Worm (Caenorhabditis elegans) whole organism, L4 larva: Measurements from ENCODE around the gene F08F3.1.

Experiments used
- Y75B8A.6 ChIP-seq: fragments of 200-800 bp; sonication (Bioruptor generic); IDR thresholded peaks from 2 replicates; pipeline ENCODE4 v1.3.6; 2022; ENCODE audit warnings: missing genetic modification reagents, missing genetic modification characterization, missing compliant biosample characterization
- aly-2 ChIP-seq: sonication (generic microtip); optimal IDR thresholded peaks from 2 replicates; lab custom pipeline; 2018; ENCODE audit warnings: missing biosample characterization, missing genetic modification characterization
- daf-12 ChIP-seq: fragments of 150-350 bp; optimal IDR thresholded peaks from 2 replicates; lab custom pipeline; 2014; ENCODE audit warnings: missing biosample characterization, missing genetic modification reagents, missing genetic modification characterization
- daf-8 ChIP-seq: fragments of 200-800 bp; sonication (Bioruptor generic); IDR thresholded peaks from 2 replicates; pipeline ENCODE4 v1.3.6; 2022; ENCODE audit warnings: missing genetic modification characterization, missing compliant biosample characterization
- fkh-10 ChIP-seq: fragments of 150-350 bp; optimal IDR thresholded peaks from 2 replicates; lab custom pipeline; 2014; ENCODE audit warnings: missing biosample characterization, missing genetic modification reagents, missing genetic modification characterization
- lin-13 ChIP-seq: fragments of 150-350 bp; optimal IDR thresholded peaks from 2 replicates; lab custom pipeline; 2014; ENCODE audit warnings: missing biosample characterization, missing genetic modification reagents, missing genetic modification characterization
- nhr-11 ChIP-seq: fragments of 150-350 bp; optimal IDR thresholded peaks from 2 replicates; lab custom pipeline; 2014; ENCODE audit warnings: missing biosample characterization, missing genetic modification characterization
- nhr-237 ChIP-seq: sonication (generic microtip); optimal IDR thresholded peaks from 2 replicates; lab custom pipeline; 2017; ENCODE audit warnings: missing biosample characterization, missing genetic modification characterization
- pha-4 ChIP-seq, 2 experiments: fragments of 150-350 bp in 1 of 2; fragments of 200-800 bp in 1 of 2; sonication (Bioruptor generic) in 1 of 2; IDR thresholded peaks in 1 of 2; optimal IDR thresholded peaks in 1 of 2; 2 replicates each; pipeline versions ENCODE4 v1.3.6 to Lab custom; 2014 to 2022; ENCODE audit warnings: missing genetic modification characterization in 2 of 2, missing genetic modification reagents in 2 of 2, missing biosample characterization in 1 of 2, missing compliant biosample characterization in 1 of 2
- snpc-4 ChIP-seq: fragments of 150-350 bp; optimal IDR thresholded peaks from 2 replicates; lab custom pipeline; 2014; ENCODE audit warnings: missing biosample characterization, missing genetic modification characterization
- unc-39 ChIP-seq: sonication (generic microtip); optimal IDR thresholded peaks from 2 replicates; lab custom pipeline; 2017; ENCODE audit warnings: missing biosample characterization, missing genetic modification characterization
- zfp-3 ChIP-seq: fragments of 200-800 bp; sonication (Bioruptor generic); conservative IDR thresholded peaks from 2 replicates; pipeline ENCODE4 v1.3.6; 2022; ENCODE audit warnings: missing genetic modification reagents, missing genetic modification characterization, missing compliant biosample characterization
- zip-2 ChIP-seq: fragments of 150-350 bp; optimal IDR thresholded peaks from 2 replicates; lab custom pipeline; 2014; ENCODE audit warnings: missing biosample characterization, missing genetic modification characterization

DNA sequence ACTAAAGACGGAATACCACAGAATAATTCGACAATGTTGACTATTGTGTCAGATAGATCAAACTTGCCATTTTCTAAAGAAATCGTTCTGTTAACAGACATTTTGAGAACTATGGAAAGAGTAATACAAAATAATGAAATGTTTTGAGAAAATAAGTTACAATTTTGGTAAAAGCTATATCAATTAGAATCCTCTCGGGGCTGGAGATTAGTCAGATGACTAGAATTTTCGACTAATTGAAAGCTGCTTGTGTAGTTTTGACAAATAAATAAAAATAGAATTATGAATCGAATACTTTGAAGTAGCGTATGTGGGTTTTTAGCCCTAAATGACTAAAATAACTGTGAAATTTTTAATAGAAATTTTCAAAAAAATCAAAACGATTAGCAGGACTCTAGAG is 38.9 kb downstream of the F08F3.1 start, which contains the start of gene srg-65:
- TF ChIP-seq snpc-4 (tag; lab: Kevin White, UChicago) (no peak), fkh-10 (GFP tag; lab: Kevin White, UChicago) (no peak), pha-4 (GFP tag; IDR thresholded peaks at IDR 0.05; lab: Robert Waterston, UW) (no peak), pha-4 (tag; optimal IDR thresholded peaks at IDR 0.05; lab: Kevin White, UChicago) (no peak), lin-13 (GFP tag; lab: Kevin White, UChicago) (no peak), nhr-237 (no peak), aly-2 (tag; lab: Kevin White, UChicago) (no peak), zip-2 (no peak), Y75B8A.6 (no peak), daf-8 (GFP tag; lab: Robert Waterston, UW) (no peak), unc-39 (tag; lab: Kevin White, UChicago) (no peak), nhr-11 (tag; lab: Kevin White, UChicago) (no peak), zfp-3 (GFP tag; lab: Robert Waterston, UW) (no peak), daf-12 (tag; lab: Kevin White, UChicago) (no peak)
